Worm (Caenorhabditis elegans) whole organism, L3 larva: Measurements from ENCODE around the gene mth-1.

Source experiments
- aly-2 ChIP-seq: fragments of 150-350 bp; optimal IDR thresholded peaks from 2 replicates; lab custom pipeline; 2014; ENCODE audit warnings: missing biosample characterization, missing genetic modification characterization
- daf-12 ChIP-seq: fragments of 150-350 bp; optimal IDR thresholded peaks from 2 replicates; lab custom pipeline; 2014; ENCODE audit warnings: missing biosample characterization, missing genetic modification reagents, missing genetic modification characterization
- egl-27 ChIP-seq: sonication (generic microtip); optimal IDR thresholded peaks from 4 replicates; lab custom pipeline; 2017; ENCODE audit warnings: missing biosample characterization, missing genetic modification reagents, missing genetic modification characterization
- egl-5 ChIP-seq: fragments of 150-350 bp; optimal IDR thresholded peaks from 2 replicates; lab custom pipeline; 2017; ENCODE audit warnings: missing biosample characterization, missing genetic modification reagents, missing genetic modification characterization, inconsistent platforms
- fos-1 ChIP-seq: fragments of 150-350 bp; optimal IDR thresholded peaks from 2 replicates; lab custom pipeline; 2014; ENCODE audit warnings: missing biosample characterization, missing genetic modification characterization
- lin-39 ChIP-seq: fragments of 150-350 bp; optimal IDR thresholded peaks from 2 replicates; lab custom pipeline; 2018; ENCODE audit warnings: missing biosample characterization, missing genetic modification reagents, missing genetic modification characterization
- mdl-1 ChIP-seq: fragments of 150-350 bp; optimal IDR thresholded peaks from 2 replicates; lab custom pipeline; 2014; ENCODE audit warnings: missing biosample characterization, missing genetic modification characterization
- nhr-11 ChIP-seq: fragments of 150-350 bp; optimal IDR thresholded peaks from 2 replicates; lab custom pipeline; 2014; ENCODE audit warnings: missing biosample characterization, missing genetic modification characterization
- nhr-28 ChIP-seq: fragments of 150-350 bp; optimal IDR thresholded peaks from 2 replicates; lab custom pipeline; 2014; ENCODE audit warnings: missing biosample characterization, missing genetic modification characterization
- nhr-43 ChIP-seq: sonication (generic microtip); optimal IDR thresholded peaks from 2 replicates; lab custom pipeline; 2016; ENCODE audit warnings: mild to moderate bottlenecking, missing genetic modification characterization, missing compliant biosample characterization; ENCODE audit not compliant: poor library complexity, severe bottlenecking
- tbx-2 ChIP-seq: sonication (generic microtip); optimal IDR thresholded peaks from 2 replicates; lab custom pipeline; 2016; ENCODE audit warnings: mild to moderate bottlenecking, missing genetic modification characterization, missing compliant biosample characterization
- unc-39 ChIP-seq: sonication (generic microtip); optimal IDR thresholded peaks from 4 replicates; lab custom pipeline; 2017; ENCODE audit warnings: missing biosample characterization, missing genetic modification characterization
- unc-62 ChIP-seq: fragments of 150-350 bp; sonication (generic microtip); optimal IDR thresholded peaks from 4 replicates; lab custom pipeline; 2014; ENCODE audit warnings: missing biosample characterization, missing genetic modification reagents, missing genetic modification characterization

DNA sequence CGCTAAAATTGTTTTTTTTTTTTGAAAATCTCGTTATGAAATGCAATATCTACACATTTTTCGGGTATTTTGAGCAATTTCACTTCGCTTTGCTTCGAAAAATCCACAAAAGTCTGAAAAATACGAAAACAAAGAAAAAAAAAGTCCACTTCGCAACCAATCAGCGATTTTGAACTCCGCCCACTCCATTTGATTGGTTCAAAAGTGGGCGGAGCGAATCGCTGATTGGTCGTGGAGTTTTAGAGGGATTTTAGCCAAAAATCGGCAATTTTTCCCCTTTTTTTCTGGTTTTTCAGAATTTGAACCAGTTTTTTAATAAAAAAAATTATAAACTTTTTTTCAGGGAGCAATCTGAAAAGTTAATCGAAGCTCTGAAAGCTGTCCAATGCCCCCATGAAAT, 35.4 kb upstream of the mth-1 start:
- TF ChIP-seq unc-39 (tag; lab: Kevin White, UChicago): no peak
- no peak for TF ChIP-seq nhr-11 (tag; lab: Kevin White, UChicago)
- TF ChIP-seq nhr-28 (tag; lab: Kevin White, UChicago): no peak
- no peak for TF ChIP-seq egl-27 (tag; lab: Kevin White, UChicago)
- no peak for TF ChIP-seq nhr-43 (tag; lab: Kevin White, UChicago)
- no peak for TF ChIP-seq egl-5 (tag; lab: Kevin White, UChicago)
- no peak for TF ChIP-seq lin-39
- TF ChIP-seq aly-2 (tag; lab: Kevin White, UChicago): no peak
- no peak for TF ChIP-seq tbx-2 (tag; lab: Kevin White, UChicago)
- TF ChIP-seq unc-62 (GFP tag; lab: Kevin White, UChicago): no peak
- TF ChIP-seq daf-12 (tag; lab: Kevin White, UChicago): no peak
- TF ChIP-seq mdl-1: no peak
- no peak for TF ChIP-seq fos-1 (tag; lab: Kevin White, UChicago)
